Fruit fly (Drosophila melanogaster) whole organism, adult: ENCODE data around the gene CG32432.

Source experiments
- CG11617 ChIP-seq: fragments of 200-800 bp; sonication (Bioruptor generic); optimal IDR thresholded peaks from 2 replicates; lab custom pipeline; 2017; ENCODE audit warnings: mild to moderate bottlenecking, missing biosample characterization, missing genetic modification reagents, missing genetic modification characterization
- CG12768 ChIP-seq: fragments of 200-800 bp; sonication (Bioruptor generic); optimal IDR thresholded peaks from 2 replicates; lab custom pipeline; 2017; ENCODE audit warnings: missing biosample characterization, missing genetic modification characterization, mild to moderate bottlenecking, moderate library complexity, missing genetic modification reagents
- CG14711 ChIP-seq: fragments of 200-800 bp; sonication (Bioruptor generic); optimal IDR thresholded peaks from 2 replicates; lab custom pipeline; 2018; ENCODE audit warnings: missing biosample characterization, mild to moderate bottlenecking, missing genetic modification characterization, moderate library complexity
- CG33017 ChIP-seq: fragments of 200-800 bp; sonication (Bioruptor generic); optimal IDR thresholded peaks from 2 replicates; lab custom pipeline; 2018; ENCODE audit warnings: missing biosample characterization, mild to moderate bottlenecking, missing genetic modification characterization, moderate library complexity
- CG7101 ChIP-seq: fragments of 200-800 bp; sonication (Bioruptor generic); optimal IDR thresholded peaks from 2 replicates; lab custom pipeline; 2018; ENCODE audit warnings: missing biosample characterization, mild to moderate bottlenecking, missing genetic modification characterization, moderate library complexity
- Clk ChIP-seq: fragments of 200-800 bp; sonication (Bioruptor generic); optimal IDR thresholded peaks from 2 replicates; lab custom pipeline; 2017; ENCODE audit warnings: missing biosample characterization, missing genetic modification characterization
- Hr96 ChIP-seq: fragments of 200-800 bp; sonication (Bioruptor generic); optimal IDR thresholded peaks from 2 replicates; lab custom pipeline; 2016; ENCODE audit warnings: missing biosample characterization, missing genetic modification characterization
- cic ChIP-seq: fragments of 200-800 bp; sonication (Bioruptor generic); optimal IDR thresholded peaks from 2 replicates; lab custom pipeline; 2017; ENCODE audit warnings: missing biosample characterization, mild to moderate bottlenecking, missing genetic modification characterization, moderate library complexity
- cnc ChIP-seq, 2 experiments: fragments of >200 bp; optimal IDR thresholded peaks; 2 replicates each; lab custom pipeline; 2017
- kay ChIP-seq: fragments of 200-800 bp; sonication (Bioruptor generic); peaks from one replicate; lab custom pipeline; 2016; ENCODE audit warnings: missing biosample characterization, missing genetic modification characterization, borderline replicate concordance
- ovo ChIP-seq: fragments of 200-800 bp; sonication (Bioruptor generic); optimal IDR thresholded peaks from 2 replicates; lab custom pipeline; 2016; ENCODE audit warnings: missing biosample characterization, missing genetic modification characterization
- pad ChIP-seq: fragments of 200-800 bp; sonication (Bioruptor generic); optimal IDR thresholded peaks from 3 replicates; lab custom pipeline; 2017; ENCODE audit warnings: missing biosample characterization, missing genetic modification characterization, mild to moderate bottlenecking, moderate library complexity, missing genetic modification reagents
- tj ChIP-seq: fragments of 200-800 bp; sonication (Bioruptor generic); optimal IDR thresholded peaks from 3 replicates; lab custom pipeline; 2017; ENCODE audit warnings: missing biosample characterization, mild to moderate bottlenecking, missing genetic modification characterization, moderate library complexity
- toe ChIP-seq: fragments of 200-800 bp; sonication (Bioruptor generic); optimal IDR thresholded peaks from 2 replicates; lab custom pipeline; 2016; ENCODE audit warnings: missing biosample characterization, missing genetic modification characterization

- TF ChIP-seq ovo: no peak
- TF ChIP-seq CG33017 (tag; lab: Kevin White, UChicago): no peak
- TF ChIP-seq CG14711 (tag; lab: Kevin White, UChicago): no peak
- TF ChIP-seq tj (GFP tag; lab: Kevin White, UChicago): no peak
- no peak for TF ChIP-seq Clk (GFP tag; lab: Kevin White, UChicago)
- no peak for TF ChIP-seq kay
- TF ChIP-seq cnc (optimal IDR thresholded peaks at IDR 0.05; lab: Kevin White, UChicago): no peak
- TF ChIP-seq CG11617 (GFP tag; lab: Kevin White, UChicago): no peak
- TF ChIP-seq pad (GFP tag; lab: Kevin White, UChicago): no peak
- no peak for TF ChIP-seq cic (GFP tag; lab: Kevin White, UChicago)
- TF ChIP-seq CG7101 (tag; lab: Kevin White, UChicago): no peak
- TF ChIP-seq CG12768 (GFP tag; lab: Kevin White, UChicago): no peak
- TF ChIP-seq toe (GFP tag; lab: Kevin White, UChicago): no peak
- TF ChIP-seq Hr96: no peak
Observed at dm6 chr3L:20921859-20922258, 36.9 kb upstream of the CG32432 start.
